Fruit fly (Drosophila melanogaster) whole organism, embryonic: ENCODE data around the gene Cul6.

Experiments used
- B-H1 ChIP-seq: fragments of 200-800 bp; sonication (Bioruptor generic); IDR thresholded peaks from 3 replicates; pipeline ENCODE4 v1.3.6; 2022; ENCODE audit warnings: missing biosample characterization, missing genetic modification characterization
- CG10267 ChIP-seq: fragments of 200-800 bp; sonication (Bioruptor generic); optimal IDR thresholded peaks from 2 replicates; lab custom pipeline; 2018; ENCODE audit warnings: missing biosample characterization, mild to moderate bottlenecking, missing genetic modification characterization, moderate library complexity
- CG10366 ChIP-seq: fragments of 200-800 bp; sonication (Bioruptor generic); IDR thresholded peaks from 2 replicates; pipeline ENCODE4 v1.3.6; 2022; ENCODE audit warnings: missing biosample characterization, missing genetic modification characterization
- CG11560 ChIP-seq: fragments of 200-800 bp; sonication (Bioruptor generic); IDR thresholded peaks from 3 replicates; pipeline ENCODE4 v1.3.6; 2022; ENCODE audit warnings: missing biosample characterization, missing genetic modification characterization
- CG11695 ChIP-seq: fragments of 200-800 bp; sonication (Bioruptor generic); IDR thresholded peaks from 3 replicates; pipeline ENCODE4 v1.3.6; 2022; ENCODE audit warnings: missing biosample characterization, missing genetic modification characterization
- CG12659 ChIP-seq: fragments of 200-800 bp; sonication (Bioruptor generic); optimal IDR thresholded peaks from 3 replicates; lab custom pipeline; 2017; ENCODE audit warnings: mild to moderate bottlenecking, missing biosample characterization, missing genetic modification reagents, missing genetic modification characterization
- CG14014 ChIP-seq: fragments of 200-800 bp; sonication (Bioruptor generic); IDR thresholded peaks from 2 replicates; pipeline ENCODE4 v1.3.6; 2022; ENCODE audit warnings: missing biosample characterization, missing genetic modification characterization
- CG15601 ChIP-seq: fragments of 200-800 bp; sonication (Bioruptor generic); optimal IDR thresholded peaks from 3 replicates; lab custom pipeline; 2019; ENCODE audit warnings: missing biosample characterization, mild to moderate bottlenecking, missing genetic modification characterization, moderate library complexity
- CG16779 ChIP-seq: fragments of 200-800 bp; sonication (Bioruptor generic); IDR thresholded peaks from 2 replicates; pipeline ENCODE4 v1.3.6; 2022; ENCODE audit warnings: missing biosample characterization, missing genetic modification characterization
- CG34422 ChIP-seq: fragments of 200-800 bp; sonication (Bioruptor generic); IDR thresholded peaks from 3 replicates; pipeline ENCODE4 v1.3.6; 2022; ENCODE audit warnings: missing biosample characterization, missing genetic modification characterization
- CG6254 ChIP-seq: fragments of 200-800 bp; sonication (Bioruptor generic); optimal IDR thresholded peaks from 3 replicates; lab custom pipeline; 2017; ENCODE audit warnings: mild to moderate bottlenecking, missing biosample characterization, missing genetic modification reagents, missing genetic modification characterization
- CG6272 ChIP-seq: fragments of 200-800 bp; sonication (Bioruptor generic); IDR thresholded peaks from 2 replicates; pipeline ENCODE4 v1.3.6; 2022; ENCODE audit warnings: missing biosample characterization, missing genetic modification characterization
- CG7556 ChIP-seq: fragments of 200-800 bp; sonication (Bioruptor generic); optimal IDR thresholded peaks from 2 replicates; lab custom pipeline; 2017; ENCODE audit warnings: missing biosample characterization, mild to moderate bottlenecking, missing genetic modification characterization
- CG8281 ChIP-seq: fragments of 200-800 bp; sonication (Bioruptor generic); optimal IDR thresholded peaks from 2 replicates; lab custom pipeline; 2018; ENCODE audit warnings: missing biosample characterization, mild to moderate bottlenecking, missing genetic modification characterization, moderate library complexity
- CG9215 ChIP-seq: fragments of 200-800 bp; sonication (Bioruptor generic); IDR thresholded peaks from 2 replicates; pipeline ENCODE4 v1.3.6; 2022; ENCODE audit warnings: missing biosample characterization, missing genetic modification characterization
- CG9609 ChIP-seq: fragments of 200-800 bp; sonication (Bioruptor generic); optimal IDR thresholded peaks from 3 replicates; lab custom pipeline; 2016; ENCODE audit warnings: missing biosample characterization, missing genetic modification characterization
- CHES-1-like ChIP-seq: fragments of 200-800 bp; sonication (Bioruptor generic); optimal IDR thresholded peaks from 2 replicates; lab custom pipeline; 2016; ENCODE audit warnings: missing biosample characterization, missing genetic modification characterization
- Chrac-16 ChIP-seq: fragments of 200-800 bp; sonication (Bioruptor generic); optimal IDR thresholded peaks from 3 replicates; lab custom pipeline; 2016; ENCODE audit warnings: missing biosample characterization, missing genetic modification characterization
- Elba2 ChIP-seq: fragments of 200-800 bp; sonication (Bioruptor generic); optimal IDR thresholded peaks from 3 replicates; lab custom pipeline; 2016; ENCODE audit warnings: missing biosample characterization, missing genetic modification characterization
- Fer2 ChIP-seq: fragments of 200-800 bp; sonication (Bioruptor generic); optimal IDR thresholded peaks from 2 replicates; lab custom pipeline; 2018; ENCODE audit warnings: missing biosample characterization, mild to moderate bottlenecking, missing genetic modification characterization, moderate library complexity
- Hey ChIP-seq: fragments of 200-800 bp; sonication (Bioruptor generic); optimal IDR thresholded peaks from 3 replicates; lab custom pipeline; 2018; ENCODE audit warnings: missing biosample characterization, mild to moderate bottlenecking, missing genetic modification characterization
- Hmx ChIP-seq: fragments of 200-800 bp; sonication (Bioruptor generic); optimal IDR thresholded peaks from 2 replicates; lab custom pipeline; 2016; ENCODE audit warnings: missing biosample characterization, missing genetic modification characterization
- Jarid2 ChIP-seq: fragments of 200-800 bp; sonication (Bioruptor generic); optimal IDR thresholded peaks from 3 replicates; lab custom pipeline; 2017; ENCODE audit warnings: mild to moderate bottlenecking, missing biosample characterization, missing genetic modification reagents, missing genetic modification characterization
- Med ChIP-seq: fragments of 200-800 bp; sonication (Bioruptor generic); peaks from one replicate; lab custom pipeline; 2016; ENCODE audit warnings: missing biosample characterization, missing genetic modification characterization, mild to moderate bottlenecking, inconsistent platforms, moderate library complexity
- Nf-YC ChIP-seq: fragments of 200-800 bp; optimal IDR thresholded peaks from 3 replicates; lab custom pipeline; 2019; ENCODE audit warnings: missing biosample characterization, mild to moderate bottlenecking, missing genetic modification characterization, moderate library complexity
- Opbp ChIP-seq: fragments of 200-800 bp; sonication (Bioruptor generic); IDR thresholded peaks from 3 replicates; pipeline ENCODE4 v1.3.6; 2022; ENCODE audit warnings: missing biosample characterization, missing genetic modification characterization; ENCODE audit not compliant: partially characterized antibody
- PHDP ChIP-seq: fragments of 200-800 bp; sonication (Bioruptor generic); optimal IDR thresholded peaks from 3 replicates; lab custom pipeline; 2018; ENCODE audit warnings: missing biosample characterization, mild to moderate bottlenecking, missing genetic modification characterization, moderate library complexity
- Sox100B ChIP-seq: fragments of 200-800 bp; sonication (Bioruptor generic); optimal IDR thresholded peaks from 3 replicates; lab custom pipeline; 2018; ENCODE audit warnings: missing biosample characterization, mild to moderate bottlenecking, missing genetic modification characterization
- ab ChIP-seq: fragments of 200-800 bp; sonication (Bioruptor generic); optimal IDR thresholded peaks from 2 replicates; lab custom pipeline; 2016; ENCODE audit warnings: missing biosample characterization, missing genetic modification characterization
- al ChIP-seq: fragments of 200-800 bp; sonication (Bioruptor generic); IDR thresholded peaks from 2 replicates; pipeline ENCODE4 v1.3.6; 2022; ENCODE audit warnings: missing biosample characterization, missing genetic modification characterization
- chn ChIP-seq: fragments of 200-800 bp; sonication (Bioruptor generic); optimal IDR thresholded peaks from 2 replicates; lab custom pipeline; 2016; ENCODE audit warnings: missing biosample characterization, missing genetic modification characterization
- croc ChIP-seq: fragments of 200-800 bp; sonication (Bioruptor generic); conservative IDR thresholded peaks from 3 replicates; pipeline ENCODE4 v1.3.6; 2022; ENCODE audit warnings: missing biosample characterization, missing genetic modification characterization
- hkb ChIP-seq, 2 experiments: fragments of 200-800 bp in 1 of 2; fragments of >200 bp in 1 of 2; sonication (Bioruptor generic) in 1 of 2; IDR thresholded peaks in 1 of 2; optimal IDR thresholded peaks in 1 of 2; 2 replicates each; pipeline versions ENCODE4 v1.3.6 to Lab custom; 2017 to 2022; ENCODE audit warnings: missing biosample characterization in 1 of 2, missing genetic modification characterization in 1 of 2
- kah ChIP-seq: fragments of 200-800 bp; sonication (Bioruptor generic); optimal IDR thresholded peaks from 2 replicates; lab custom pipeline; 2018; ENCODE audit warnings: missing biosample characterization, mild to moderate bottlenecking, missing genetic modification characterization
- lmd ChIP-seq: fragments of 200-800 bp; sonication (Bioruptor generic); IDR thresholded peaks from 2 replicates; pipeline ENCODE4 v1.3.6; 2022; ENCODE audit warnings: missing biosample characterization, missing genetic modification characterization
- nerfin-2 ChIP-seq: fragments of 200-800 bp; sonication (Bioruptor generic); IDR thresholded peaks from 2 replicates; pipeline ENCODE4 v1.3.6; 2022; ENCODE audit warnings: missing biosample characterization, missing genetic modification characterization; ENCODE audit not compliant: partially characterized antibody
- row ChIP-seq: fragments of 200-800 bp; sonication (Bioruptor generic); IDR thresholded peaks from 3 replicates; pipeline ENCODE4 v1.3.6; 2022; ENCODE audit warnings: missing biosample characterization, missing genetic modification characterization
- sc ChIP-seq, 3 experiments: fragments of >200 bp in 2 of 3; fragments of 200-800 bp in 1 of 3; sonication (Bioruptor generic) in 1 of 3; optimal IDR thresholded peaks; 2 replicates in 2 of 3; 3 replicates in 1 of 3; lab custom pipeline; 2017; ENCODE audit warnings: mild to moderate bottlenecking in 1 of 3, missing biosample characterization in 1 of 3, missing genetic modification characterization in 1 of 3, missing genetic modification reagents in 1 of 3
- scrt ChIP-seq: fragments of 200-800 bp; sonication (Bioruptor generic); optimal IDR thresholded peaks from 2 replicates; lab custom pipeline; 2018; ENCODE audit warnings: missing biosample characterization, mild to moderate bottlenecking, missing genetic modification characterization, moderate library complexity
- sens-2 ChIP-seq: fragments of 200-800 bp; sonication (Bioruptor generic); IDR thresholded peaks from 2 replicates; pipeline ENCODE4 v1.3.6; 2022; ENCODE audit warnings: missing biosample characterization, missing genetic modification characterization
- sob ChIP-seq: fragments of 200-800 bp; sonication (Bioruptor generic); IDR thresholded peaks from 2 replicates; pipeline ENCODE4 v1.3.6; 2022; ENCODE audit warnings: missing biosample characterization, missing genetic modification characterization
- tin ChIP-seq: fragments of 200-800 bp; sonication (Bioruptor generic); optimal IDR thresholded peaks from 3 replicates; lab custom pipeline; 2016; ENCODE audit warnings: missing biosample characterization, missing genetic modification characterization
- ttk ChIP-seq: fragments of 200-800 bp; sonication (Bioruptor generic); IDR thresholded peaks from 2 replicates; pipeline ENCODE4 v2.1.2; 2022; ENCODE audit warnings: missing biosample characterization, missing genetic modification characterization
- tx ChIP-seq: fragments of 200-800 bp; sonication (Bioruptor generic); optimal IDR thresholded peaks from 2 replicates; lab custom pipeline; 2016; ENCODE audit warnings: missing biosample characterization, missing genetic modification characterization
- unc-4 ChIP-seq: fragments of 200-800 bp; sonication (Bioruptor generic); IDR thresholded peaks from 2 replicates; pipeline ENCODE4 v1.3.6; 2022; ENCODE audit warnings: missing biosample characterization, missing genetic modification characterization; ENCODE audit not compliant: partially characterized antibody
- usp ChIP-seq: fragments of >200 bp; optimal IDR thresholded peaks from 2 replicates; lab custom pipeline; 2017; ENCODE audit warnings: missing biosample characterization, missing genetic modification characterization
- vfl ChIP-seq: fragments of 200-800 bp; sonication (Bioruptor generic); optimal IDR thresholded peaks from 2 replicates; lab custom pipeline; 2016; ENCODE audit warnings: missing biosample characterization, missing genetic modification characterization
- wor ChIP-seq: fragments of 200-800 bp; sonication (Bioruptor generic); IDR thresholded peaks from 2 replicates; pipeline ENCODE4 v1.3.6; 2022; ENCODE audit warnings: missing biosample characterization, missing genetic modification characterization
- zen2 ChIP-seq: fragments of 200-800 bp; sonication (Bioruptor generic); IDR thresholded peaks from 3 replicates; pipeline ENCODE4 v1.3.6; 2022; ENCODE audit warnings: missing biosample characterization, missing genetic modification characterization; ENCODE audit not compliant: partially characterized antibody

Gene Cul6

DNA sequence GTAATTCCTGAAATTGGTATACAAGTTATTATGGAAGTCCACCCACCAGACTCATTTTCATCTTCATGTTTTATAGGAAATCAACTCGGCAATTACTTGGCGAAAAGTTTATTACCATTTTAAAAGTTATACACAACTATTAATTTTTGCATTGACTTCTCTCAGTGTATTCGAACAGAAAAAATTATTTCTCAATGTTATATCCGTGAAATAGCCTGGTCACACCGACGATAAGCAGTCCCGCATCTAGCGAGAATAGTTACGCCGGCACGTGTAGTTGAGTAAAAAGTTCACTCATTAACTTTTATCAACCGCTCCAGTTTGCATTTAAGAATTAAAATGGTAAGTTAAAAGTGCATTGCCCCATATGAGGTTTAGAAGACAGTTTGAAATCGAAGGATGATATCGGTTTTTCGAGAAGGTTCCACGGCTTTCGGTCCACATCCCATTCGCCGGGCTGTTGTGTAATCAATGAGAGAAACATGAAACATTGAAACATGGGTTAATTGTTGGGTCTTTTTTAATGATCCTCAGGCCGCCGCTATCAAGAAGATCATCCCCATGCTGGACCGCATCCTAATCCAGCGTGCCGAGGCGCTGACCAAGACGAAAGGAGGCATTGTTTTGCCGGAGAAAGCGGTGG is 4.5 kb upstream of the Cul6 start, which contains the start of gene CG11267 (continued):
- peak; percentile 88 for TF ChIP-seq Fer2 (tag; lab: Kevin White, UChicago)
- TF ChIP-seq Hey = no peak
- TF ChIP-seq chn (GFP tag; lab: Kevin White, UChicago) = peak; percentile 73
- TF ChIP-seq tx (GFP tag; lab: Kevin White, UChicago) = peak; percentile 62
- TF ChIP-seq CG12659 (GFP tag; lab: Kevin White, UChicago) = peak; percentile 72
- TF ChIP-seq CG10366 = peak; percentile 87
- peak; percentile 78 for TF ChIP-seq row (GFP tag; lab: Robert Waterston, UW)
- TF ChIP-seq CG9609 (GFP tag; lab: Kevin White, UChicago) = peak; percentile 77
- peak; percentile 72 for TF ChIP-seq kah (GFP tag; lab: Kevin White, UChicago)
- TF ChIP-seq usp (GFP tag; lab: Kevin White, UChicago) = no peak
- TF ChIP-seq Nf-YC (tag; lab: Kevin White, UChicago) = peak; percentile 71
- peak; percentile 86 for TF ChIP-seq Sox100B (GFP tag; lab: Kevin White, UChicago)
- peak; percentile 53; the same call in 1 of the 3 replicates for TF ChIP-seq zen2 (GFP tag; lab: Robert Waterston, UW)
- TF ChIP-seq B-H1 = peak; percentile 87
- TF ChIP-seq PHDP (tag; lab: Kevin White, UChicago) = peak; percentile 81
- no peak for TF ChIP-seq sc (optimal IDR thresholded peaks at IDR 0.05; lab: Kevin White, UChicago)
- peak; percentile 26 for TF ChIP-seq sc (GFP tag; optimal IDR thresholded peaks at IDR 0.05; lab: Kevin White, UChicago)
- TF ChIP-seq lmd (GFP tag; lab: Robert Waterston, UW) = peak; percentile 85
- peak; percentile 56 for TF ChIP-seq croc (GFP tag; lab: Robert Waterston, UW)
- peak; percentile 91 for TF ChIP-seq sens-2 (GFP tag; lab: Robert Waterston, UW)
- TF ChIP-seq CG7556 (GFP tag; lab: Kevin White, UChicago) = peak; percentile 76
- TF ChIP-seq scrt (GFP tag; lab: Kevin White, UChicago) = peak; percentile 81
- TF ChIP-seq CG10267 (tag; lab: Kevin White, UChicago) = peak; percentile 78
- TF ChIP-seq Med (GFP tag; lab: Kevin White, UChicago) = peak; percentile 98
- TF ChIP-seq unc-4 = no peak
- peak; percentile 74 for TF ChIP-seq ttk (GFP tag; lab: Robert Waterston, UW)
- peak; percentile 95 for TF ChIP-seq CG14014 (GFP tag; lab: Robert Waterston, UW)
- TF ChIP-seq CG11695 = peak; percentile 86
- peak; percentile 90 for TF ChIP-seq al
- no peak for TF ChIP-seq nerfin-2
- TF ChIP-seq CG34422 (GFP tag; lab: Robert Waterston, UW) = peak; percentile 93
- no peak for TF ChIP-seq Elba2 (GFP tag; lab: Kevin White, UChicago)
- TF ChIP-seq CG6272 (GFP tag; lab: Robert Waterston, UW) = peak; percentile 71
- TF ChIP-seq Jarid2 (GFP tag; lab: Kevin White, UChicago) = peak; percentile 44
- peak; percentile 51; the same call in 1 of the 2 replicates for TF ChIP-seq wor (GFP tag; lab: Robert Waterston, UW)
- no peak for TF ChIP-seq hkb (optimal IDR thresholded peaks at IDR 0.05; lab: Kevin White, UChicago)
- TF ChIP-seq hkb (GFP tag; IDR thresholded peaks at IDR 0.05; lab: Robert Waterston, UW) = peak; percentile 94
- TF ChIP-seq Opbp (GFP tag; lab: Robert Waterston, UW) = 0 out of 3 replicates have a peak, but pooled peaks have one; percentile 35
- peak; percentile 82 for TF ChIP-seq CG16779
- TF ChIP-seq CG9215 (GFP tag; lab: Robert Waterston, UW) = peak; percentile 72
- TF ChIP-seq tin = peak; percentile 87
- peak; percentile 70 for TF ChIP-seq CG8281 (tag; lab: Kevin White, UChicago)
- TF ChIP-seq vfl (GFP tag; lab: Kevin White, UChicago) = peak; percentile 71
- peak; percentile 93 for TF ChIP-seq sob (GFP tag; lab: Robert Waterston, UW)
- TF ChIP-seq CHES-1-like (GFP tag; lab: Kevin White, UChicago) = peak; percentile 73
- TF ChIP-seq Chrac-16 (GFP tag; lab: Kevin White, UChicago) = peak; percentile 62
- no peak; the same call in 2 of the 3 replicates for TF ChIP-seq CG11560 (tag; lab: Robert Waterston, UW)
- peak; percentile 72 for TF ChIP-seq ab (GFP tag; lab: Kevin White, UChicago)
- TF ChIP-seq CG6254 (GFP tag; lab: Kevin White, UChicago) = peak; percentile 71
- TF ChIP-seq Hmx = peak; percentile 12
- peak; percentile 63 for TF ChIP-seq CG15601 (tag; lab: Kevin White, UChicago)
